Worm (Caenorhabditis elegans): ENCODE data around the gene msp-76.

ce11 chrIV:9728376-9728775 lies 39.6 kb downstream of the msp-76 start, which contains the start of gene nhr-100:
- no peak for TF ChIP-seq nhr-12 (tag; optimal IDR thresholded peaks at IDR 0.05)
- no peak for TF ChIP-seq tbx-2 (tag; optimal IDR thresholded peaks at IDR 0.05)
- TF ChIP-seq fkh-10 (GFP tag; optimal IDR thresholded peaks at IDR 0.05) = no peak
- TF ChIP-seq snpc-4 (tag; optimal IDR thresholded peaks at IDR 0.05) = no peak
- no peak for TF ChIP-seq elt-2 (tag; optimal IDR thresholded peaks at IDR 0.05)
- no peak for TF ChIP-seq egl-27 (tag; optimal IDR thresholded peaks at IDR 0.05)
- no peak for TF ChIP-seq nhr-237 (tag; optimal IDR thresholded peaks at IDR 0.05)

Measured in whole organism, L3 larva.